Worm (Caenorhabditis elegans) whole organism, L2 larva: ENCODE results near the gene sre-26.

Experiments
- C34F6.9 ChIP-seq: fragments of 150-350 bp; optimal IDR thresholded peaks from 2 replicates; lab custom pipeline; 2014; ENCODE audit warnings: missing biosample characterization, missing genetic modification characterization
- F13H6.1 ChIP-seq: sonication (generic microtip); optimal IDR thresholded peaks from 2 replicates; lab custom pipeline; 2016; ENCODE audit warnings: missing genetic modification characterization, missing compliant biosample characterization
- R02D3.7 ChIP-seq: fragments of 150-350 bp; optimal IDR thresholded peaks from 2 replicates; lab custom pipeline; 2014; ENCODE audit warnings: missing biosample characterization, missing genetic modification characterization
- Y55F3AM.14 ChIP-seq: fragments of 200-800 bp; sonication (Bioruptor generic); optimal IDR thresholded peaks from 2 replicates; lab custom pipeline; 2018; ENCODE audit warnings: mild to moderate bottlenecking, missing genetic modification characterization, missing compliant biosample characterization
- alr-1 ChIP-seq: fragments of 150-350 bp; optimal IDR thresholded peaks from 2 replicates; lab custom pipeline; 2014; ENCODE audit warnings: missing biosample characterization, missing genetic modification characterization
- blmp-1 ChIP-seq: sonication (generic microtip); optimal IDR thresholded peaks from 2 replicates; lab custom pipeline; 2017; ENCODE audit warnings: missing genetic modification characterization, mild to moderate bottlenecking, missing compliant biosample characterization, antibody characterized with exemption, moderate library complexity; ENCODE audit not compliant: insufficient read depth
- ceh-16 ChIP-seq: fragments of 150-350 bp; optimal IDR thresholded peaks from 2 replicates; lab custom pipeline; 2014; ENCODE audit warnings: missing biosample characterization, missing genetic modification characterization
- crh-2 ChIP-seq: sonication (generic microtip); optimal IDR thresholded peaks from 2 replicates; lab custom pipeline; 2017; ENCODE audit warnings: missing biosample characterization, missing genetic modification characterization
- dmd-4 ChIP-seq: sonication (generic microtip); optimal IDR thresholded peaks from 2 replicates; lab custom pipeline; 2017; ENCODE audit warnings: missing biosample characterization, missing genetic modification characterization
- egl-27 ChIP-seq: sonication (generic microtip); optimal IDR thresholded peaks from 3 replicates; lab custom pipeline; 2017; ENCODE audit warnings: missing biosample characterization, missing genetic modification reagents, missing genetic modification characterization
- elt-1 ChIP-seq: fragments of 150-350 bp; optimal IDR thresholded peaks from 2 replicates; lab custom pipeline; 2014; ENCODE audit warnings: missing biosample characterization, missing genetic modification characterization
- lin-11 ChIP-seq: fragments of 150-350 bp; sonication (generic microtip); optimal IDR thresholded peaks from 2 replicates; lab custom pipeline; 2014; ENCODE audit warnings: missing biosample characterization, missing genetic modification characterization, inconsistent platforms, mixed read lengths
- lin-13 ChIP-seq: fragments of 150-350 bp; optimal IDR thresholded peaks from 2 replicates; lab custom pipeline; 2014; ENCODE audit warnings: missing biosample characterization, missing genetic modification reagents, missing genetic modification characterization
- lin-39 ChIP-seq: fragments of 150-350 bp; optimal IDR thresholded peaks from 2 replicates; lab custom pipeline; 2014; ENCODE audit warnings: missing biosample characterization, missing genetic modification reagents, missing genetic modification characterization
- lsy-2 ChIP-seq, 2 experiments: fragments of 150-350 bp in 1 of 2; sonication (generic microtip) in 1 of 2; optimal IDR thresholded peaks; 2 replicates each; lab custom pipeline; 2014 to 2017; ENCODE audit warnings: missing biosample characterization in 2 of 2, missing genetic modification characterization in 2 of 2
- mab-5 ChIP-seq: fragments of 150-350 bp; optimal IDR thresholded peaks from 2 replicates; lab custom pipeline; 2014; ENCODE audit warnings: missing biosample characterization, missing genetic modification characterization
- mbf-1 ChIP-seq: sonication (generic microtip); optimal IDR thresholded peaks from 2 replicates; lab custom pipeline; 2017; ENCODE audit warnings: missing biosample characterization, missing genetic modification characterization
- nhr-10 ChIP-seq: sonication (generic microtip); optimal IDR thresholded peaks from 2 replicates; lab custom pipeline; 2017; ENCODE audit warnings: missing biosample characterization, missing genetic modification characterization
- nhr-129 ChIP-seq: fragments of 150-350 bp; optimal IDR thresholded peaks from 2 replicates; lab custom pipeline; 2014; ENCODE audit warnings: missing biosample characterization, missing genetic modification characterization
- nhr-23 ChIP-seq: fragments of 150-350 bp; optimal IDR thresholded peaks from 2 replicates; lab custom pipeline; 2014; ENCODE audit warnings: missing biosample characterization, missing genetic modification reagents, missing genetic modification characterization
- nhr-237 ChIP-seq: fragments of 150-350 bp; optimal IDR thresholded peaks from 2 replicates; lab custom pipeline; 2014; ENCODE audit warnings: missing biosample characterization, missing genetic modification characterization
- nhr-25 ChIP-seq: fragments of 150-350 bp; sonication (generic microtip); optimal IDR thresholded peaks from 3 replicates; lab custom pipeline; 2014; ENCODE audit warnings: missing biosample characterization, missing genetic modification characterization
- nhr-6 ChIP-seq: fragments of 150-350 bp; optimal IDR thresholded peaks from 2 replicates; lab custom pipeline; 2014; ENCODE audit warnings: missing biosample characterization, missing genetic modification characterization
- nhr-77 ChIP-seq: fragments of 150-350 bp; optimal IDR thresholded peaks from 2 replicates; lab custom pipeline; 2014; ENCODE audit warnings: missing biosample characterization, missing genetic modification characterization
- peb-1 ChIP-seq: fragments of 150-350 bp; optimal IDR thresholded peaks from 2 replicates; lab custom pipeline; 2014; ENCODE audit warnings: missing biosample characterization, missing genetic modification characterization
- sem-4 ChIP-seq: fragments of 150-350 bp; optimal IDR thresholded peaks from 2 replicates; lab custom pipeline; 2014; ENCODE audit warnings: missing biosample characterization, missing genetic modification reagents, missing genetic modification characterization
- skn-1 ChIP-seq: sonication (generic microtip); optimal IDR thresholded peaks from 2 replicates; lab custom pipeline; 2017; ENCODE audit warnings: missing biosample characterization, missing genetic modification characterization
- sma-9 ChIP-seq, 2 experiments: fragments of 150-350 bp in 1 of 2; sonication (generic microtip) in 1 of 2; optimal IDR thresholded peaks; 2 replicates each; lab custom pipeline; 2014 to 2016; ENCODE audit warnings: missing genetic modification characterization in 2 of 2, mild to moderate bottlenecking in 1 of 2, missing biosample characterization in 1 of 2, missing compliant biosample characterization in 1 of 2, missing genetic modification reagents in 1 of 2, moderate library complexity in 1 of 2
- snpc-4 ChIP-seq: fragments of 150-350 bp; optimal IDR thresholded peaks from 2 replicates; lab custom pipeline; 2014; ENCODE audit warnings: missing biosample characterization, missing genetic modification characterization
- unc-39 ChIP-seq: fragments of 150-350 bp; optimal IDR thresholded peaks from 2 replicates; lab custom pipeline; 2014; ENCODE audit warnings: missing biosample characterization, missing genetic modification characterization
- unc-55 ChIP-seq: fragments of 150-350 bp; sonication (generic microtip); optimal IDR thresholded peaks from 3 replicates; lab custom pipeline; 2014; ENCODE audit warnings: missing biosample characterization, missing genetic modification reagents, missing genetic modification characterization
- unc-62 ChIP-seq: fragments of 150-350 bp; optimal IDR thresholded peaks from 2 replicates; lab custom pipeline; 2014; ENCODE audit warnings: missing biosample characterization, missing genetic modification reagents, missing genetic modification characterization
- ztf-1 ChIP-seq: fragments of 200-800 bp; sonication (Bioruptor generic); conservative IDR thresholded peaks from 2 replicates; pipeline ENCODE4 v1.3.6; 2022; ENCODE audit warnings: missing genetic modification characterization, missing compliant biosample characterization
- ztf-11 ChIP-seq: sonication (generic microtip); optimal IDR thresholded peaks from 2 replicates; lab custom pipeline; 2017; ENCODE audit warnings: missing biosample characterization, missing genetic modification characterization
- ztf-4 ChIP-seq: fragments of 150-350 bp; optimal IDR thresholded peaks from 2 replicates; lab custom pipeline; 2014; ENCODE audit warnings: missing biosample characterization, missing genetic modification characterization

sre-26 gene

ce11 chrII:12406394-12406793, 14.0 kb downstream of the sre-26 start, which contains the start of gene sre-30:
Gene sre-30, minus strand, starts transcription at chrII:12406494.
- no peak for TF ChIP-seq nhr-237 (tag; lab: Kevin White, UChicago)
- TF ChIP-seq unc-55 (GFP tag; lab: Kevin White, UChicago) = no peak
- no peak for TF ChIP-seq crh-2
- TF ChIP-seq R02D3.7 = no peak
- TF ChIP-seq nhr-6 (tag; lab: Kevin White, UChicago) = no peak
- TF ChIP-seq sem-4 (tag; lab: Kevin White, UChicago) = no peak

- TF ChIP-seq ztf-1 = no peak
Observed at ce11 chrII:12401791-12402190, 18.6 kb downstream of the sre-26 start, which contains the start of gene sre-29. Gene sre-29, minus strand, starts transcription at chrII:12401891.

- TF ChIP-seq blmp-1 (tag; lab: Kevin White, UChicago) (no peak), nhr-237 (tag; lab: Kevin White, UChicago) (no peak), unc-39 (tag; lab: Kevin White, UChicago) (no peak), ztf-11 (tag; lab: Kevin White, UChicago) (no peak), snpc-4 (tag; lab: Kevin White, UChicago) (no peak), alr-1 (tag; lab: Kevin White, UChicago) (no peak), nhr-6 (tag; lab: Kevin White, UChicago) (no peak), Y55F3AM.14 (no peak), dmd-4 (tag; lab: Kevin White, UChicago) (no peak), lin-11 (tag; lab: Kevin White, UChicago) (no peak), nhr-25 (tag; lab: Kevin White, UChicago) (no peak)
Observed at ce11 chrII:12397656-12398055, 22.7 kb downstream of the sre-26 start, which contains the start of gene F57G9.7. Gene F57G9.7, minus strand, starts transcription at chrII:12397756.

- no peak for TF ChIP-seq nhr-10 (tag; lab: Kevin White, UChicago)
- TF ChIP-seq unc-62 (GFP tag; lab: Kevin White, UChicago) = no peak
- no peak for TF ChIP-seq skn-1
- TF ChIP-seq nhr-23 (tag; lab: Kevin White, UChicago) = no peak
- TF ChIP-seq nhr-129 (tag; lab: Kevin White, UChicago) = no peak
- no peak for TF ChIP-seq sem-4 (tag; lab: Kevin White, UChicago)
- no peak for TF ChIP-seq nhr-25 (tag; lab: Kevin White, UChicago)
- no peak for TF ChIP-seq mab-5 (tag; lab: Kevin White, UChicago)
- TF ChIP-seq ztf-11 (tag; lab: Kevin White, UChicago) = no peak
- TF ChIP-seq sma-9 (GFP tag; optimal IDR thresholded peaks at IDR 0.05; lab: Kevin White, UChicago) = no peak
- no peak for TF ChIP-seq sma-9 (tag; optimal IDR thresholded peaks at IDR 0.05; lab: Kevin White, UChicago)
- no peak for TF ChIP-seq ceh-16 (tag; lab: Kevin White, UChicago)
Observed at ce11 chrII:12394138-12394537, 26.2 kb downstream of the sre-26 start.

ce11 chrII:12393690-12394089, 26.7 kb downstream of the sre-26 start, which contains the start of gene Y57A10B.7:
Gene Y57A10B.7, minus strand, starts transcription at chrII:12393790.
- no peak for TF ChIP-seq peb-1 (tag; lab: Kevin White, UChicago)
- TF ChIP-seq R02D3.7 = no peak
- no peak for TF ChIP-seq lin-39 (tag; lab: Kevin White, UChicago)

ce11 chrII:12389783-12390182, 30.6 kb downstream of the sre-26 start, which contains the start of gene Y57A10B.6:
Gene Y57A10B.6, plus strand, starts transcription at chrII:12390083.
- TF ChIP-seq lin-39 (tag; lab: Kevin White, UChicago) = no peak
- TF ChIP-seq sma-9 (GFP tag; optimal IDR thresholded peaks at IDR 0.05; lab: Kevin White, UChicago) = no peak
- no peak for TF ChIP-seq sma-9 (tag; optimal IDR thresholded peaks at IDR 0.05; lab: Kevin White, UChicago)
- no peak for TF ChIP-seq ztf-4 (tag; lab: Kevin White, UChicago)
- TF ChIP-seq nhr-25 (tag; lab: Kevin White, UChicago) = no peak
- TF ChIP-seq mab-5 (tag; lab: Kevin White, UChicago) = no peak
- TF ChIP-seq nhr-77 (tag; lab: Kevin White, UChicago) = no peak
- no peak for TF ChIP-seq ztf-11 (tag; lab: Kevin White, UChicago)
- TF ChIP-seq C34F6.9 = no peak
- no peak for TF ChIP-seq lin-13 (GFP tag; lab: Kevin White, UChicago)
- TF ChIP-seq elt-1 (tag; lab: Kevin White, UChicago) = no peak
- no peak for TF ChIP-seq snpc-4 (tag; lab: Kevin White, UChicago)
- no peak for TF ChIP-seq nhr-237 (tag; lab: Kevin White, UChicago)
- TF ChIP-seq lsy-2 (tag; optimal IDR thresholded peaks at IDR 0.05; lab: Kevin White, UChicago) = no peak
- TF ChIP-seq mbf-1 = no peak
- TF ChIP-seq lin-11 (tag; lab: Kevin White, UChicago) = no peak
- TF ChIP-seq peb-1 (tag; lab: Kevin White, UChicago) = no peak
- TF ChIP-seq F13H6.1 (tag; lab: Kevin White, UChicago) = no peak
- no peak for TF ChIP-seq unc-39 (tag; lab: Kevin White, UChicago)
- no peak for TF ChIP-seq egl-27 (tag; lab: Kevin White, UChicago)
